Fruit fly (Drosophila melanogaster) whole organism, prepupa: ENCODE results near the gene CG42245.

ENCODE experiments used
- Blimp-1 ChIP-seq: fragments of 200-800 bp; sonication (Bioruptor generic); optimal IDR thresholded peaks from 3 replicates; lab custom pipeline; 2017; ENCODE audit warnings: missing biosample characterization, missing genetic modification characterization, mild to moderate bottlenecking, moderate library complexity, missing genetic modification reagents
- CG10631 ChIP-seq: fragments of 200-800 bp; sonication (Bioruptor generic); optimal IDR thresholded peaks from 2 replicates; lab custom pipeline; 2016; ENCODE audit warnings: missing biosample characterization, missing genetic modification characterization
- CG10669 ChIP-seq: fragments of 200-800 bp; sonication (Bioruptor generic); optimal IDR thresholded peaks from 3 replicates; lab custom pipeline; 2018; ENCODE audit warnings: missing biosample characterization, mild to moderate bottlenecking, missing genetic modification characterization, moderate library complexity
- CG11294 ChIP-seq: fragments of 200-800 bp; sonication (Bioruptor generic); IDR thresholded peaks from 2 replicates; pipeline ENCODE4 v1.3.6; 2022; ENCODE audit warnings: missing biosample characterization, missing genetic modification characterization
- CG11902 ChIP-seq: fragments of 200-800 bp; sonication (Bioruptor generic); optimal IDR thresholded peaks from 3 replicates; lab custom pipeline; 2016; ENCODE audit warnings: missing biosample characterization, missing genetic modification characterization
- CG15336 ChIP-seq: fragments of 200-800 bp; sonication (Bioruptor generic); IDR thresholded peaks from 2 replicates; pipeline ENCODE4 v1.3.6; 2022; ENCODE audit warnings: missing biosample characterization, missing genetic modification characterization
- CG1621 ChIP-seq: fragments of 200-800 bp; sonication (Bioruptor generic); optimal IDR thresholded peaks from 3 replicates; lab custom pipeline; 2018; ENCODE audit warnings: missing biosample characterization, mild to moderate bottlenecking, missing genetic modification characterization
- CG31627 ChIP-seq: fragments of 200-800 bp; sonication (Bioruptor generic); optimal IDR thresholded peaks from 3 replicates; lab custom pipeline; 2016; ENCODE audit warnings: missing biosample characterization, missing genetic modification characterization
- CG32006 ChIP-seq: fragments of 200-800 bp; sonication (Bioruptor generic); optimal IDR thresholded peaks from 3 replicates; lab custom pipeline; 2017; ENCODE audit warnings: missing biosample characterization, mild to moderate bottlenecking, missing genetic modification characterization
- CG34406 ChIP-seq: fragments of 200-800 bp; sonication (Bioruptor generic); optimal IDR thresholded peaks from 3 replicates; lab custom pipeline; 2016; ENCODE audit warnings: missing biosample characterization, missing genetic modification characterization
- CG3919 ChIP-seq: fragments of 200-800 bp; sonication (Bioruptor generic); optimal IDR thresholded peaks from 3 replicates; lab custom pipeline; 2016; ENCODE audit warnings: missing biosample characterization, missing genetic modification characterization
- CG4318 ChIP-seq: fragments of 200-800 bp; sonication (Bioruptor generic); optimal IDR thresholded peaks from 3 replicates; lab custom pipeline; 2017; ENCODE audit warnings: missing biosample characterization, mild to moderate bottlenecking, missing genetic modification characterization
- CG6163 ChIP-seq: fragments of 200-800 bp; sonication (Bioruptor generic); IDR thresholded peaks from 3 replicates; pipeline ENCODE4 v1.3.6; 2022; ENCODE audit warnings: missing biosample characterization, missing genetic modification characterization
- CG6792 ChIP-seq: fragments of 200-800 bp; sonication (Bioruptor generic); optimal IDR thresholded peaks from 3 replicates; lab custom pipeline; 2016; ENCODE audit warnings: missing biosample characterization, missing genetic modification characterization
- CG6808 ChIP-seq: fragments of 200-800 bp; sonication (Bioruptor generic); optimal IDR thresholded peaks from 3 replicates; lab custom pipeline; 2017; ENCODE audit warnings: missing biosample characterization, missing genetic modification characterization, mild to moderate bottlenecking, moderate library complexity, missing genetic modification reagents
- CG6854 ChIP-seq: fragments of 200-800 bp; sonication (Bioruptor generic); optimal IDR thresholded peaks from 2 replicates; lab custom pipeline; 2017; ENCODE audit warnings: missing biosample characterization, mild to moderate bottlenecking, missing genetic modification characterization
- CG8119 ChIP-seq: fragments of 200-800 bp; sonication (Bioruptor generic); IDR thresholded peaks from 3 replicates; pipeline ENCODE4 v1.3.6; 2022; ENCODE audit warnings: missing biosample characterization, missing genetic modification characterization
- CG8632 ChIP-seq: fragments of 200-800 bp; sonication (Bioruptor generic); optimal IDR thresholded peaks from 3 replicates; lab custom pipeline; 2016; ENCODE audit warnings: missing biosample characterization, missing genetic modification characterization
- CG9139 ChIP-seq: fragments of 200-800 bp; sonication (Bioruptor generic); optimal IDR thresholded peaks from 3 replicates; lab custom pipeline; 2017; ENCODE audit warnings: missing biosample characterization, mild to moderate bottlenecking, missing genetic modification characterization
- Eip75B ChIP-seq: fragments of 200-800 bp; sonication (Bioruptor generic); optimal IDR thresholded peaks from 3 replicates; lab custom pipeline; 2016; ENCODE audit warnings: missing biosample characterization, missing genetic modification characterization
- Eip78C ChIP-seq: fragments of 200-800 bp; sonication (Bioruptor generic); peaks from one replicate; lab custom pipeline; 2016; ENCODE audit warnings: missing biosample characterization, missing genetic modification characterization
- Eip93F ChIP-seq: fragments of 200-800 bp; sonication (Bioruptor generic); optimal IDR thresholded peaks from 2 replicates; lab custom pipeline; 2016; ENCODE audit warnings: missing biosample characterization, mild to moderate bottlenecking, missing genetic modification characterization
- Hr38 ChIP-seq: sonication (Bioruptor generic); optimal IDR thresholded peaks from 2 replicates; lab custom pipeline; 2016; ENCODE audit warnings: missing biosample characterization, missing genetic modification characterization
- Hr39 ChIP-seq: fragments of 200-800 bp; sonication (Bioruptor generic); optimal IDR thresholded peaks from 2 replicates; lab custom pipeline; 2016; ENCODE audit warnings: missing biosample characterization, missing genetic modification characterization
- Hr4 ChIP-seq: fragments of 200-800 bp; sonication (Bioruptor generic); optimal IDR thresholded peaks from 3 replicates; lab custom pipeline; 2016; ENCODE audit warnings: missing biosample characterization, missing genetic modification characterization
- OdsH ChIP-seq: fragments of 200-800 bp; sonication (Bioruptor generic); optimal IDR thresholded peaks from 3 replicates; lab custom pipeline; 2016; ENCODE audit warnings: missing biosample characterization, missing genetic modification characterization
- Smox ChIP-seq: fragments of 200-800 bp; sonication (Bioruptor generic); optimal IDR thresholded peaks from 3 replicates; lab custom pipeline; 2016; ENCODE audit warnings: missing biosample characterization, missing genetic modification characterization
- Sox14 ChIP-seq: fragments of 200-800 bp; sonication (Bioruptor generic); optimal IDR thresholded peaks from 3 replicates; lab custom pipeline; 2016; ENCODE audit warnings: missing biosample characterization, missing genetic modification characterization
- Sox15 ChIP-seq: fragments of 200-800 bp; sonication (Bioruptor generic); optimal IDR thresholded peaks from 3 replicates; lab custom pipeline; 2016; ENCODE audit warnings: missing biosample characterization, missing genetic modification characterization
- achi ChIP-seq: fragments of 200-800 bp; sonication (Bioruptor generic); optimal IDR thresholded peaks from 3 replicates; lab custom pipeline; 2016; ENCODE audit warnings: missing biosample characterization, missing genetic modification characterization
- dac ChIP-seq: fragments of 200-800 bp; sonication (Bioruptor generic); optimal IDR thresholded peaks from 2 replicates; lab custom pipeline; 2017; ENCODE audit warnings: missing biosample characterization, mild to moderate bottlenecking, missing genetic modification characterization
- eg ChIP-seq: fragments of 200-800 bp; sonication (Bioruptor generic); IDR thresholded peaks from 3 replicates; pipeline ENCODE4 v1.3.6; 2022; ENCODE audit warnings: missing biosample characterization, missing genetic modification characterization
- esn ChIP-seq: fragments of 200-800 bp; sonication (Bioruptor generic); optimal IDR thresholded peaks from 2 replicates; lab custom pipeline; 2016; ENCODE audit warnings: missing biosample characterization, mild to moderate bottlenecking, missing genetic modification characterization, moderate library complexity
- fd59A ChIP-seq: fragments of 200-800 bp; sonication (Bioruptor generic); optimal IDR thresholded peaks from 2 replicates; lab custom pipeline; 2017; ENCODE audit warnings: missing biosample characterization, mild to moderate bottlenecking, missing genetic modification characterization, missing genetic modification reagents
- fd85E ChIP-seq: fragments of 200-800 bp; sonication (Bioruptor generic); optimal IDR thresholded peaks from 3 replicates; lab custom pipeline; 2016; ENCODE audit warnings: missing biosample characterization, missing genetic modification characterization
- net ChIP-seq: fragments of 200-800 bp; sonication (Bioruptor generic); optimal IDR thresholded peaks from 3 replicates; lab custom pipeline; 2016; ENCODE audit warnings: missing biosample characterization, missing genetic modification characterization
- pdm3 ChIP-seq: fragments of 200-800 bp; sonication (Bioruptor generic); optimal IDR thresholded peaks from 3 replicates; lab custom pipeline; 2016; ENCODE audit warnings: missing biosample characterization, missing genetic modification characterization
- spab ChIP-seq: fragments of 200-800 bp; sonication (Bioruptor generic); optimal IDR thresholded peaks from 2 replicates; lab custom pipeline; 2017; ENCODE audit warnings: missing biosample characterization, mild to moderate bottlenecking, missing genetic modification characterization, missing genetic modification reagents
- ss ChIP-seq, 2 experiments: fragments of 200-800 bp; sonication (Bioruptor generic); optimal IDR thresholded peaks; 2 replicates in 1 of 2; 3 replicates in 1 of 2; lab custom pipeline; 2017 to 2018; ENCODE audit warnings: mild to moderate bottlenecking in 2 of 2, missing biosample characterization in 2 of 2, missing genetic modification characterization in 2 of 2, moderate library complexity in 1 of 2
- svp ChIP-seq: fragments of 200-800 bp; sonication (Bioruptor generic); peaks from one replicate; lab custom pipeline; 2016; ENCODE audit warnings: missing biosample characterization, missing genetic modification characterization

The CG42245 gene

dm6 chr3L:2614222-2614621, 17.3 kb upstream of the CG42245 start (continued):
- TF ChIP-seq CG32006 (GFP tag; lab: Kevin White, UChicago): peak; percentile 38
- no peak for TF ChIP-seq Eip75B (GFP tag; lab: Kevin White, UChicago)
- TF ChIP-seq CG6792 (GFP tag; lab: Kevin White, UChicago): no peak
- peak; percentile 33 for TF ChIP-seq pdm3
- no peak for TF ChIP-seq fd85E (GFP tag; lab: Kevin White, UChicago)
- no peak for TF ChIP-seq CG11294
- no peak for TF ChIP-seq CG8632
- TF ChIP-seq OdsH (GFP tag; lab: Kevin White, UChicago): peak; percentile 1
- TF ChIP-seq CG8119 (GFP tag; lab: Robert Waterston, UW): no peak
- TF ChIP-seq CG6854 (GFP tag; lab: Kevin White, UChicago): no peak

DNA sequence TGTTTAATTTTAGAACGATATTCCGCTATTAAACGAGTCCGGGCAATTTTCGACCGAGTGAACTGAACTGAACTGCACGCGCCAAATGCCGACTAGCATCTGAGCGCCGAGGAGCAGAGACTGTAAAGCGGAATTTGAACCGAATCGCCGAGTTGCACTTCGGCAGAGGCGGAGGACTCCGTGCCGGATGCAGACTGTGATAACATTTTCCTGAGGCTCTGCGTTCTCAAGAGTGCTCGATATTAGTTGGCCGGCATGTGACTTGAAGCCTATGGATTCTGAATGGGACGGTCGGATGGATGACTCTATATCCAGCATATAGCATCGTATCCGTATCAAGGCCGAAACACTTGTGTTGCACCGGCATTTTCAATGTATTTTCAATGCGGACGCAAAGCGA, 1.6 kb upstream of the CG42245 start, which contains the start of gene Pxn:
TSS of gene Pxn (minus strand) at position 101 of the 400 bp plus-strand sequence.
- peak; percentile 5 for TF ChIP-seq Eip78C (GFP tag; lab: Kevin White, UChicago)
- no peak for TF ChIP-seq CG32006 (GFP tag; lab: Kevin White, UChicago)
- TF ChIP-seq CG4318 (GFP tag; lab: Kevin White, UChicago): no peak
- TF ChIP-seq CG9139 (GFP tag; lab: Kevin White, UChicago): no peak
- no peak for TF ChIP-seq CG6808 (GFP tag; lab: Kevin White, UChicago)
- TF ChIP-seq Hr4 (GFP tag; lab: Kevin White, UChicago): no peak

DNA sequence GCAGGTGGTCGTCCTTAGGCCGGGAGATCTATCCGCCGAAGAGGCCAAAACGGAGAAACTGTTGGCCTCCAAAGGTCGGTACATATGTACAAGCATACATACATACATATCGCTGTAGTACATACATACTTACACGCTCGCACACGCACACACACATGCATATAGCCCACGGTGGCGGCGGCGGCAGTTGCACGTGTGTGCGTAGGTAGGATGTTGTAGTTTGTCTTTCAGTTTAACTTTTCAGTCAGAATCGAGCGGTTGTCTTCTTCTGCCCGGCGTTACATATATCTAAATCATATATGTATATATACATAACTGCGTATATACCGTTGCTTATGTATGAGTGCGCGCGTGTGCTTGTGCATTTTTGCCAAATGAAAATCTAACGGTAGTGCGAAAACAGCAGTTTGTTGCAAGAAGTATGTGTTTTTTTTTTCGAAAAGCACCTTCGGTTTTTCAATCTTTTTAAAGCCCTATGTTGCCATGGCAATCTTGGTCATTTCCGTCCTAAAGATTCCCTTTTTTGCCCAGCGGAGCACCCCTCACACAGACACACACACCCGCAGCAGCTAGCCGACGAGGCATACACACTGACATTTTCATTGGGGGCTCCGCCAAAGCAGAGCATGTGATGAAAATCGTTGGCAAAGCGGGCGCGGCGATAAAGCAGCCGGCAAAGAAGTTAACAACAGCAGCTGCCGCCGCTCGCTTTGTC, 690 bp downstream of the CG42245 start:
- TF ChIP-seq CG11294: no peak
- TF ChIP-seq fd59A (GFP tag; lab: Kevin White, UChicago): no peak
- TF ChIP-seq Hr39 (GFP tag; lab: Kevin White, UChicago): no peak
- TF ChIP-seq Sox15 (GFP tag; lab: Kevin White, UChicago): no peak
- TF ChIP-seq CG8119 (GFP tag; lab: Robert Waterston, UW): no peak
- TF ChIP-seq svp (GFP tag; lab: Kevin White, UChicago): no peak
- TF ChIP-seq Smox (GFP tag; lab: Kevin White, UChicago): no peak
- peak; percentile 3 for TF ChIP-seq CG9139 (GFP tag; lab: Kevin White, UChicago)
- no peak for TF ChIP-seq esn (GFP tag; lab: Kevin White, UChicago)
- peak; percentile 36 for TF ChIP-seq Eip78C (GFP tag; lab: Kevin White, UChicago)
- no peak for TF ChIP-seq dac (GFP tag; lab: Kevin White, UChicago)
- TF ChIP-seq CG10669 (GFP tag; lab: Kevin White, UChicago): no peak
- peak; percentile 84 for TF ChIP-seq Sox14 (GFP tag; lab: Kevin White, UChicago)

DNA sequence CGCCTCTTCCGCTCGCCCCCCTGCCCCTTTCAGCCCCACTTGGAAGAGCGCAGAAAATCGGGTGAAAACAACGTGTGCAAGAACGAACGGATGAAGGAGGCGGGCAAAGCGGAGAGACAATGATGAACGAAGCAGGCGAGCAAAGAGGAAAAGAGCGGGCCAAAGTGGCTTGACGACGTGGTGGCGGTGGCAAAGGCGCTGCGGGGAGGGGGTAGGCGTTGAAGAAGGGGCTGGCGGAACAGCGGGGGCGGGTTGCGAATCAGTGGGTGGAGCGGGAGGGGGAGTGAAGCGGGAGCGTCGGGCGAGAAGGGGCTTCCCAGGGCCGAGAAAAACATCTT, 1.2 kb downstream of the CG42245 start:
- no peak for TF ChIP-seq Hr38 (GFP tag; lab: Kevin White, UChicago)
- peak; percentile 45; the same call in 1 of the 2 replicates for TF ChIP-seq CG15336
- TF ChIP-seq achi: no peak
- no peak for TF ChIP-seq CG11902 (GFP tag; lab: Kevin White, UChicago)
- no peak for TF ChIP-seq esn (GFP tag; lab: Kevin White, UChicago)
- peak; percentile 72 for TF ChIP-seq CG6163 (GFP tag; lab: Robert Waterston, UW)
- no peak for TF ChIP-seq Eip93F (GFP tag; lab: Kevin White, UChicago)
- no peak for TF ChIP-seq CG31627 (GFP tag; lab: Kevin White, UChicago)
- TF ChIP-seq CG3919 (GFP tag; lab: Kevin White, UChicago): peak; percentile 15
- TF ChIP-seq fd85E (GFP tag; lab: Kevin White, UChicago): no peak
- TF ChIP-seq CG34406 (GFP tag; lab: Kevin White, UChicago): no peak
- no peak for TF ChIP-seq spab (GFP tag; lab: Kevin White, UChicago)
- TF ChIP-seq dac (GFP tag; lab: Kevin White, UChicago): no peak
- no peak for TF ChIP-seq Sox14 (GFP tag; lab: Kevin White, UChicago)
- no peak for TF ChIP-seq CG9139 (GFP tag; lab: Kevin White, UChicago)
- peak; percentile 12 for TF ChIP-seq net
- TF ChIP-seq CG8632: no peak
- TF ChIP-seq Hr4 (GFP tag; lab: Kevin White, UChicago): no peak
- TF ChIP-seq Blimp-1: no peak
- no peak for TF ChIP-seq ss (GFP tag; optimal IDR thresholded peaks at IDR 0.05; lab: Kevin White, UChicago)
- no peak for TF ChIP-seq Smox (GFP tag; lab: Kevin White, UChicago)
- TF ChIP-seq CG10631 (GFP tag; lab: Kevin White, UChicago): no peak
- TF ChIP-seq CG6854 (GFP tag; lab: Kevin White, UChicago): no peak
- TF ChIP-seq CG11294: no peak
- TF ChIP-seq CG1621 (tag; lab: Kevin White, UChicago): peak; percentile 9
- 0 out of 3 replicates have a peak, but pooled peaks have one; percentile 26 for TF ChIP-seq eg (GFP tag; lab: Robert Waterston, UW)
